Worm (Caenorhabditis elegans): ENCODE results near the gene ZC262.2.

The ZC262.2 gene

DNA sequence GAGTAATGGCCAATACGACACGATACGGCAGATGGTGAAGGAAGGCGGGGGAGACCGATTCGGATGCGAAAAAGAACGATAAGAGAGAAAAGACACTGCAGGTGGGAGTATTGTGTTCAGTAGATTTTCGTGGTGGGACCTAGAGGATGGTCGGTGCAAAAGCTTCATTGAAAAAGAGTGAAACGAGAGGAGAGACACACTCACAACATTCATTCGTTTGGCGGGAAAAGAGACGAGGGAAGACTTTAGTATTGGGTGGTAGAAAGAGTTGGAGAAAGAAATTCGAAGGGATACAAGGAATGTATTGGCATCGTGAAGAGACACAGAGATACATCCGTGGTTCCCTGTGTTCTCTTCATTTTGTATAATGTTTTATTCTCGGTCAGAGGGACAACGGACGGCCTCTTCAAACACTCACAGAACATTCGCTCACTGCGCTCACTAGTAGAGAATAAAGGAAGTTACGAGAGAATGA is 24.6 kb downstream of the ZC262.2 start (continued):
- TF ChIP-seq snpc-1.1 (tag; optimal IDR thresholded peaks at IDR 0.05; ENCODE audit: insufficient read depth) = no peak
- TF ChIP-seq C17E4.6 (GFP tag; IDR thresholded peaks at IDR 0.05) = no peak
- TF ChIP-seq ets-4 (GFP tag; optimal IDR thresholded peaks at IDR 0.05) = no peak
- no peak for TF ChIP-seq nhr-27 (tag; optimal IDR thresholded peaks at IDR 0.05)
- peak; percentile 26 for TF ChIP-seq snpc-3.4 (tag; optimal IDR thresholded peaks at IDR 0.05)
- no peak for TF ChIP-seq nhr-179 (tag; optimal IDR thresholded peaks at IDR 0.05)

DNA sequence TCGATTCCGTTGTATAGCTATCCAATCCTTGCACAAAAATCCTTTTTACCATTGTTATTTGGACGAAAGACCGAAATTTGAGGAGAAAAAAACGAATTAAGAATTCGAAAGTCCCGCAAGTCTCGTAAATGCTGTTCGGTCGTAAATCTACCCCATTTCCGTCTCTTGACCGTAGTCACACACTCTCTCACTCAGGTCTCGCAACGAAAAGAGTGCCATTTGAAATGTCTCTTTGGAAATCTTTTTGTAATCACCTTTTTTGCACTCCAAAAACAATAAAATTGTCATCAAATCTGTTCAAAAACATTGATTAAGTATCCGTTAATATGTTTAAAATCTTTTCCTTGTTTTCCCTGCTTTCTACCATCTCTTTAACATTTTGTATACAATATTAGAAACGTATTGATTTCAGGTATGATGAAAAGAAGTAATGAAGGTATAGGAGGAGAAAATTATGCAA is 26.4 kb downstream of the ZC262.2 start, which contains the start of the genes R05D3.8 and rfp-1:
TSS of gene R05D3.8 (minus strand) at position 115 of the 460 bp plus-strand sequence.
TSS of gene rfp-1 (plus strand) at position 410 of the 460 bp plus-strand sequence.
- TF ChIP-seq ekl-4 (GFP tag; IDR thresholded peaks at IDR 0.05) (peak; percentile 49; the same call in 1 of the 2 replicates), F39B2.1 (GFP tag; IDR thresholded peaks at IDR 0.05) (no peak), ceh-100 (GFP tag; IDR thresholded peaks at IDR 0.05) (no peak), him-1 (tag; optimal IDR thresholded peaks at IDR 0.05) (no peak), lin-54 (GFP tag; optimal IDR thresholded peaks at IDR 0.05) (peak; percentile 81), madf-6 (GFP tag; IDR thresholded peaks at IDR 0.05) (peak; percentile 87), F52B5.7 (tag; optimal IDR thresholded peaks at IDR 0.05) (no peak), tlf-1 (GFP tag; optimal IDR thresholded peaks at IDR 0.05) (peak; percentile 12), rpc-1 (optimal IDR thresholded peaks at IDR 0.05) (no peak), rpc-1 (tag; optimal IDR thresholded peaks at IDR 0.05) (no peak), nhr-80 (tag; optimal IDR thresholded peaks at IDR 0.05) (peak; percentile 31), fkh-3 (tag; optimal IDR thresholded peaks at IDR 0.05) (no peak), bed-2 (GFP tag; IDR thresholded peaks at IDR 0.05) (no peak), F57C9.4 (tag; optimal IDR thresholded peaks at IDR 0.05) (no peak), somi-1 (GFP tag; optimal IDR thresholded peaks at IDR 0.05) (no peak), hmg-20 (GFP tag; IDR thresholded peaks at IDR 0.05) (no peak), cebp-2 (GFP tag; IDR thresholded peaks at IDR 0.05) (no peak), ztf-3 (GFP tag; optimal IDR thresholded peaks at IDR 0.05) (no peak), pbrm-1 (GFP tag; IDR thresholded peaks at IDR 0.05) (0 out of 2 replicates have a peak, but pooled peaks have one; percentile 34), unc-62 (GFP tag; optimal IDR thresholded peaks at IDR 0.05) (no peak), F33H1.4 (GFP tag; IDR thresholded peaks at IDR 0.05) (peak; percentile 95), ztf-28 (GFP tag; IDR thresholded peaks at IDR 0.05) (no peak), ceh-79 (tag; optimal IDR thresholded peaks at IDR 0.05) (no peak), ztf-26 (tag; optimal IDR thresholded peaks at IDR 0.05) (no peak), T07F8.4 (tag; optimal IDR thresholded peaks at IDR 0.05) (no peak), C17E4.6 (GFP tag; IDR thresholded peaks at IDR 0.05) (no peak), Y67H2A.10 (GFP tag; conservative IDR thresholded peaks at IDR 0.05) (no peak), chd-7 (tag; optimal IDR thresholded peaks at IDR 0.05) (no peak), Y79H2A.3 (GFP tag; conservative IDR thresholded peaks at IDR 0.05) (0 out of 2 replicates have a peak, but pooled peaks have one; percentile 50), let-526 (GFP tag; IDR thresholded peaks at IDR 0.05) (no peak), ceh-27 (GFP tag; optimal IDR thresholded peaks at IDR 0.05) (peak; percentile 77), lin-26 (GFP tag; IDR thresholded peaks at IDR 0.05) (no peak), dpff-1 (tag; optimal IDR thresholded peaks at IDR 0.05) (no peak), gei-17 (GFP tag; optimal IDR thresholded peaks at IDR 0.05) (no peak), snpc-4 (GFP tag; optimal IDR thresholded peaks at IDR 0.05) (no peak), snpc-4 (tag; optimal IDR thresholded peaks at IDR 0.05) (peak in 1 of 4 experiments; percentile 63), madf-8 (GFP tag; conservative IDR thresholded peaks at IDR 0.05) (peak; percentile 52), pha-4 (tag; optimal IDR thresholded peaks at IDR 0.05) (no peak), repo-1 (tag; optimal IDR thresholded peaks at IDR 0.05) (no peak), D2030.7 (GFP tag; IDR thresholded peaks at IDR 0.05) (peak; percentile 61; the same call in 1 of the 2 replicates), hlh-12 (tag; optimal IDR thresholded peaks at IDR 0.05) (no peak), F55B11.4 (tag; optimal IDR thresholded peaks at IDR 0.05; ENCODE audit: borderline replicate concordance, insufficient read depth) (no peak), Y95B8A.8 (GFP tag; IDR thresholded peaks at IDR 0.05) (no peak)
